Fruit fly (Drosophila melanogaster) whole organism, embryonic: ENCODE results near the gene CG17764.
A peak's percentile ranks its signal among the peaks of the same experiment; 100 is the strongest.

ENCODE experiments used
- CG10147 ChIP-seq: fragments of 200-800 bp; sonication (Bioruptor generic); optimal IDR thresholded peaks from 2 replicates; lab custom pipeline; 2019; ENCODE audit warnings: missing biosample characterization, mild to moderate bottlenecking, missing genetic modification characterization, moderate library complexity
- CG1024 ChIP-seq: fragments of 200-800 bp; sonication (Bioruptor generic); IDR thresholded peaks from 2 replicates; pipeline ENCODE4 v1.3.6; 2022; ENCODE audit warnings: missing biosample characterization, missing genetic modification characterization
- CG10321 ChIP-seq: fragments of 200-800 bp; sonication (Bioruptor generic); IDR thresholded peaks from 2 replicates; pipeline ENCODE4 v1.3.6; 2022; ENCODE audit warnings: missing biosample characterization, missing genetic modification characterization
- CG10366 ChIP-seq: fragments of 200-800 bp; sonication (Bioruptor generic); IDR thresholded peaks from 2 replicates; pipeline ENCODE4 v1.3.6; 2022; ENCODE audit warnings: missing biosample characterization, missing genetic modification characterization
- CG10979 ChIP-seq: fragments of 200-800 bp; sonication (Bioruptor generic); optimal IDR thresholded peaks from 2 replicates; lab custom pipeline; 2018; ENCODE audit warnings: missing biosample characterization, mild to moderate bottlenecking, missing genetic modification characterization, moderate library complexity
- CG11695 ChIP-seq: fragments of 200-800 bp; sonication (Bioruptor generic); IDR thresholded peaks from 3 replicates; pipeline ENCODE4 v1.3.6; 2022; ENCODE audit warnings: missing biosample characterization, missing genetic modification characterization
- CG13287 ChIP-seq: fragments of 200-800 bp; sonication (Bioruptor generic); IDR thresholded peaks from 2 replicates; pipeline ENCODE4 v1.3.6; 2022; ENCODE audit warnings: missing biosample characterization, missing genetic modification characterization; ENCODE audit not compliant: partially characterized antibody
- CG1832 ChIP-seq: fragments of 200-800 bp; sonication (Bioruptor generic); optimal IDR thresholded peaks from 2 replicates; lab custom pipeline; 2017; ENCODE audit warnings: missing biosample characterization, mild to moderate bottlenecking, missing genetic modification characterization, inconsistent platforms
- CG18619 ChIP-seq: fragments of 200-800 bp; sonication (Bioruptor generic); optimal IDR thresholded peaks from 3 replicates; lab custom pipeline; 2017; ENCODE audit warnings: missing biosample characterization, mild to moderate bottlenecking, missing genetic modification characterization
- CG2202 ChIP-seq: fragments of 200-800 bp; sonication (Bioruptor generic); optimal IDR thresholded peaks from 2 replicates; lab custom pipeline; 2018; ENCODE audit warnings: missing biosample characterization, mild to moderate bottlenecking, missing genetic modification characterization
- CG4404 ChIP-seq: fragments of 200-800 bp; sonication (Bioruptor generic); IDR thresholded peaks from 2 replicates; pipeline ENCODE4 v1.3.6; 2022; ENCODE audit warnings: missing biosample characterization, missing genetic modification characterization
- CG4424 ChIP-seq: fragments of 200-800 bp; sonication (Bioruptor generic); optimal IDR thresholded peaks from 3 replicates; lab custom pipeline; 2016; ENCODE audit warnings: missing biosample characterization, missing genetic modification characterization
- CG4854 ChIP-seq: fragments of 200-800 bp; sonication (Bioruptor generic); optimal IDR thresholded peaks from 2 replicates; lab custom pipeline; 2016; ENCODE audit warnings: missing biosample characterization, missing genetic modification characterization, inconsistent platforms
- CG6689 ChIP-seq: fragments of 200-800 bp; sonication (Bioruptor generic); IDR thresholded peaks from 2 replicates; pipeline ENCODE4 v1.3.6; 2022; ENCODE audit warnings: missing biosample characterization, missing genetic modification characterization
- CG7928 ChIP-seq: fragments of 200-800 bp; sonication (Bioruptor generic); optimal IDR thresholded peaks from 2 replicates; lab custom pipeline; 2017; ENCODE audit warnings: missing biosample characterization, mild to moderate bottlenecking, missing genetic modification characterization
- CTCF ChIP-seq: fragments of 200-800 bp; sonication (Bioruptor generic); optimal IDR thresholded peaks from 2 replicates; lab custom pipeline; 2017; ENCODE audit warnings: missing biosample characterization, mild to moderate bottlenecking, missing genetic modification characterization, moderate library complexity
- Dip2 ChIP-seq: fragments of 200-800 bp; sonication (Bioruptor generic); IDR thresholded peaks from 2 replicates; pipeline ENCODE4 v1.3.6; 2022; ENCODE audit warnings: missing biosample characterization, missing genetic modification characterization
- Drgx ChIP-seq: fragments of 200-800 bp; sonication (Bioruptor generic); IDR thresholded peaks from 2 replicates; pipeline ENCODE4 v1.3.6; 2022; ENCODE audit warnings: missing biosample characterization, missing genetic modification characterization
- GATAe ChIP-seq: fragments of 200-800 bp; sonication (Bioruptor generic); conservative IDR thresholded peaks from 2 replicates; pipeline ENCODE4 v1.3.6; 2022; ENCODE audit warnings: missing biosample characterization, missing genetic modification characterization
- HHEX ChIP-seq: fragments of 200-800 bp; sonication (Bioruptor generic); optimal IDR thresholded peaks from 3 replicates; lab custom pipeline; 2017; ENCODE audit warnings: missing biosample characterization, mild to moderate bottlenecking, missing genetic modification characterization, missing genetic modification reagents
- HLHmδ ChIP-seq: fragments of 200-800 bp; sonication (Bioruptor generic); optimal IDR thresholded peaks from 2 replicates; lab custom pipeline; 2018; ENCODE audit warnings: missing biosample characterization, mild to moderate bottlenecking, missing genetic modification characterization, moderate library complexity
- NC2α ChIP-seq: fragments of 200-800 bp; sonication (Bioruptor generic); optimal IDR thresholded peaks from 2 replicates; lab custom pipeline; 2016; ENCODE audit warnings: missing biosample characterization, missing genetic modification characterization
- Poxn ChIP-seq: fragments of 200-800 bp; sonication (Bioruptor generic); IDR thresholded peaks from 2 replicates; pipeline ENCODE4 v1.3.6; 2022; ENCODE audit warnings: missing biosample characterization, missing genetic modification characterization
- Stat92E ChIP-seq, 3 experiments: fragments of >200 bp in 2 of 3; fragments of 200-800 bp in 1 of 3; sonication (Bioruptor generic) in 1 of 3; optimal IDR thresholded peaks; 2 replicates each; lab custom pipeline; 2017 to 2019; ENCODE audit warnings: missing biosample characterization in 3 of 3, missing genetic modification characterization in 3 of 3, mild to moderate bottlenecking in 1 of 3, moderate library complexity in 1 of 3
- Trl ChIP-seq, 3 experiments: fragments of >200 bp in 2 of 3; fragments of 200-800 bp in 1 of 3; sonication (Bioruptor generic) in 1 of 3; optimal IDR thresholded peaks; 2 replicates in 1 of 3; 3 replicates in 2 of 3; lab custom pipeline; 2016 to 2017; ENCODE audit warnings: missing biosample characterization in 1 of 3, missing genetic modification characterization in 1 of 3
- Usf ChIP-seq: fragments of 200-800 bp; sonication (Bioruptor generic); optimal IDR thresholded peaks from 2 replicates; lab custom pipeline; 2017; ENCODE audit warnings: missing genotype, missing biosample characterization, missing genetic modification characterization
- amos ChIP-seq: fragments of 200-800 bp; sonication (Bioruptor generic); IDR thresholded peaks from 2 replicates; pipeline ENCODE4 v1.3.6; 2022; ENCODE audit warnings: missing biosample characterization, missing genetic modification characterization; ENCODE audit not compliant: partially characterized antibody
- ap ChIP-seq: fragments of 200-800 bp; sonication (Bioruptor generic); IDR thresholded peaks from 2 replicates; pipeline ENCODE4 v1.3.6; 2022; ENCODE audit warnings: missing biosample characterization, missing genetic modification characterization
- bbx ChIP-seq: fragments of 200-800 bp; sonication (Bioruptor generic); IDR thresholded peaks from 2 replicates; pipeline ENCODE4 v1.3.6; 2022; ENCODE audit warnings: missing biosample characterization, missing genetic modification characterization; ENCODE audit not compliant: partially characterized antibody
- ci ChIP-seq: fragments of 200-800 bp; sonication (Bioruptor generic); IDR thresholded peaks from 3 replicates; pipeline ENCODE4 v1.3.6; 2022; ENCODE audit warnings: missing biosample characterization, missing genetic modification characterization
- dati ChIP-seq: fragments of 200-800 bp; sonication (Bioruptor generic); IDR thresholded peaks from 2 replicates; pipeline ENCODE4 v1.3.6; 2022; ENCODE audit warnings: missing biosample characterization, missing genetic modification characterization
- dmrt11E ChIP-seq: fragments of 200-800 bp; sonication (Bioruptor generic); optimal IDR thresholded peaks from 3 replicates; lab custom pipeline; 2018; ENCODE audit warnings: missing biosample characterization, mild to moderate bottlenecking, missing genetic modification characterization, moderate library complexity
- ems ChIP-seq: fragments of 200-800 bp; sonication (Bioruptor generic); optimal IDR thresholded peaks from 3 replicates; lab custom pipeline; 2016; ENCODE audit warnings: missing biosample characterization, missing genetic modification characterization
- fd3F ChIP-seq: fragments of 200-800 bp; sonication (Bioruptor generic); optimal IDR thresholded peaks from 2 replicates; lab custom pipeline; 2018; ENCODE audit warnings: missing biosample characterization, mild to moderate bottlenecking, missing genetic modification characterization, moderate library complexity
- fd96Cb ChIP-seq: fragments of 200-800 bp; sonication (Bioruptor generic); optimal IDR thresholded peaks from 2 replicates; lab custom pipeline; 2018; ENCODE audit warnings: missing biosample characterization, mild to moderate bottlenecking, missing genetic modification characterization, moderate library complexity
- gem ChIP-seq: fragments of 200-800 bp; sonication (Bioruptor generic); optimal IDR thresholded peaks from 2 replicates; lab custom pipeline; 2019; ENCODE audit warnings: missing biosample characterization, mild to moderate bottlenecking, missing genetic modification characterization, moderate library complexity
- gfzf ChIP-seq: fragments of 200-800 bp; sonication (Bioruptor generic); optimal IDR thresholded peaks from 2 replicates; lab custom pipeline; 2016; ENCODE audit warnings: missing biosample characterization, mild to moderate bottlenecking, missing genetic modification characterization, moderate library complexity
- gro ChIP-seq: fragments of 200-800 bp; sonication (Bioruptor generic); optimal IDR thresholded peaks from 2 replicates; lab custom pipeline; 2016; ENCODE audit warnings: missing biosample characterization, missing genetic modification characterization
- h ChIP-seq: fragments of >200 bp; optimal IDR thresholded peaks from 2 replicates; lab custom pipeline; 2017
- ind ChIP-seq: fragments of 200-800 bp; sonication (Bioruptor generic); optimal IDR thresholded peaks from 3 replicates; lab custom pipeline; 2016; ENCODE audit warnings: missing biosample characterization, missing genetic modification characterization
- jing ChIP-seq: fragments of 200-800 bp; sonication (Bioruptor generic); optimal IDR thresholded peaks from 2 replicates; lab custom pipeline; 2018; ENCODE audit warnings: missing biosample characterization, mild to moderate bottlenecking, missing genetic modification characterization
- kay ChIP-seq: fragments of 200-800 bp; sonication (Bioruptor generic); optimal IDR thresholded peaks from 2 replicates; lab custom pipeline; 2016; ENCODE audit warnings: missing biosample characterization, missing genetic modification characterization
- pan ChIP-seq, 4 experiments: fragments of >200 bp in 3 of 4; fragments of 200-800 bp in 1 of 4; sonication (Bioruptor generic) in 1 of 4; optimal IDR thresholded peaks in 3 of 4; IDR thresholded peaks in 1 of 4; 2 replicates each; pipeline versions ENCODE4 v1.3.6 to Lab custom; 2017 to 2022; ENCODE audit warnings: missing biosample characterization in 2 of 4, missing genetic modification characterization in 2 of 4, mixed read lengths in 1 of 4
- phol ChIP-seq: fragments of 200-800 bp; sonication (Bioruptor generic); optimal IDR thresholded peaks from 3 replicates; lab custom pipeline; 2018; ENCODE audit warnings: missing biosample characterization, mild to moderate bottlenecking, missing genetic modification characterization, moderate library complexity
- ro ChIP-seq: fragments of 200-800 bp; sonication (Bioruptor generic); IDR thresholded peaks from 2 replicates; pipeline ENCODE4 v1.3.6; 2022; ENCODE audit warnings: missing biosample characterization, missing genetic modification characterization
- sd ChIP-seq: fragments of 200-800 bp; sonication (Bioruptor generic); optimal IDR thresholded peaks from 3 replicates; lab custom pipeline; 2018; ENCODE audit warnings: missing biosample characterization, mild to moderate bottlenecking, missing genetic modification characterization, moderate library complexity
- sim ChIP-seq: fragments of 200-800 bp; sonication (Bioruptor generic); IDR thresholded peaks from 2 replicates; pipeline ENCODE4 v1.3.6; 2022; ENCODE audit warnings: missing biosample characterization, missing genetic modification characterization
- slou ChIP-seq: fragments of 200-800 bp; sonication (Bioruptor generic); optimal IDR thresholded peaks from 3 replicates; lab custom pipeline; 2016; ENCODE audit warnings: missing biosample characterization, missing genetic modification characterization
- vnd ChIP-seq: fragments of 200-800 bp; sonication (Bioruptor generic); IDR thresholded peaks from 3 replicates; pipeline ENCODE4 v1.3.6; 2022; ENCODE audit warnings: missing biosample characterization, missing genetic modification characterization; ENCODE audit not compliant: partially characterized antibody
- zen ChIP-seq: fragments of 200-800 bp; sonication (Bioruptor generic); optimal IDR thresholded peaks from 3 replicates; lab custom pipeline; 2018; ENCODE audit warnings: missing biosample characterization, mild to moderate bottlenecking, missing genetic modification characterization, moderate library complexity

CG17764 gene

dm6 chrX:5332259-5332862, 25.1 kb upstream of the CG17764 start, which contains the start of gene CanB (continued):
- peak; percentile 13 for TF ChIP-seq CG4424 (GFP tag; lab: Kevin White, UChicago)
- TF ChIP-seq CG1832 (GFP tag; lab: Kevin White, UChicago), result no peak
- peak; percentile 67 for TF ChIP-seq CG13287 (GFP tag; lab: Robert Waterston, UW)
- no peak for TF ChIP-seq Dip2
- no peak for TF ChIP-seq CG4854
- no peak for TF ChIP-seq CG10979 (tag; lab: Kevin White, UChicago)
- peak; percentile 26 for TF ChIP-seq sd (tag; lab: Kevin White, UChicago)
- TF ChIP-seq CG4404 (GFP tag; lab: Robert Waterston, UW), result no peak
- TF ChIP-seq CG18619 (GFP tag; lab: Kevin White, UChicago), result no peak
- TF ChIP-seq gro (GFP tag; lab: Kevin White, UChicago), result peak; percentile 31
- TF ChIP-seq ro (GFP tag; lab: Robert Waterston, UW), result no peak
- TF ChIP-seq bbx (GFP tag; lab: Robert Waterston, UW), result peak; percentile 57
- TF ChIP-seq ind (GFP tag; lab: Kevin White, UChicago), result no peak
- TF ChIP-seq Usf (GFP tag; lab: Kevin White, UChicago), result no peak
- TF ChIP-seq NC2α (GFP tag; lab: Kevin White, UChicago), result no peak
- 0 out of 3 replicates have a peak, but pooled peaks have one; percentile 8 for TF ChIP-seq ci (GFP tag; lab: Robert Waterston, UW)
- TF ChIP-seq slou (GFP tag; lab: Kevin White, UChicago), result no peak
- no peak for TF ChIP-seq dati (GFP tag; lab: Robert Waterston, UW)
- no peak for TF ChIP-seq HHEX
- TF ChIP-seq vnd (GFP tag; lab: Robert Waterston, UW), result peak; percentile 53; the same call in 1 of the 3 replicates
- no peak for TF ChIP-seq Poxn (GFP tag; lab: Robert Waterston, UW)
- TF ChIP-seq fd96Cb (tag; lab: Kevin White, UChicago), result no peak
- no peak for TF ChIP-seq CG6689 (GFP tag; lab: Robert Waterston, UW)
- no peak for TF ChIP-seq CG2202 (tag; lab: Kevin White, UChicago)
- TF ChIP-seq CG7928, result no peak
- TF ChIP-seq dmrt11E (tag; lab: Kevin White, UChicago), result no peak
- peak; percentile 73 for TF ChIP-seq amos (GFP tag; lab: Robert Waterston, UW)
- no peak for TF ChIP-seq CTCF (GFP tag; lab: Kevin White, UChicago)
- no peak for TF ChIP-seq ems (GFP tag; lab: Kevin White, UChicago)
- TF ChIP-seq CG1024 (GFP tag; lab: Robert Waterston, UW), result no peak
- TF ChIP-seq CG10366, result no peak
- TF ChIP-seq GATAe (GFP tag; lab: Robert Waterston, UW), result no peak
- no peak for TF ChIP-seq CG10147 (GFP tag; lab: Kevin White, UChicago)
- no peak for TF ChIP-seq HLHmδ (GFP tag; lab: Kevin White, UChicago)
- TF ChIP-seq pan (optimal IDR thresholded peaks at IDR 0.05; lab: Kevin White, UChicago), result no peak
- TF ChIP-seq pan (GFP tag; optimal IDR thresholded peaks at IDR 0.05 in 1 of 2, IDR thresholded peaks at IDR 0.05 in 1 of 2), result no peak
- peak; percentile 18 for TF ChIP-seq phol (tag; lab: Kevin White, UChicago)
- peak in 1 of 2 experiments; percentile 51 for TF ChIP-seq Trl (optimal IDR thresholded peaks at IDR 0.05; lab: Kevin White, UChicago)
- no peak for TF ChIP-seq Trl (GFP tag; optimal IDR thresholded peaks at IDR 0.05; lab: Kevin White, UChicago)
- no peak for TF ChIP-seq sim (GFP tag; lab: Robert Waterston, UW)
- TF ChIP-seq CG10321 (GFP tag; lab: Robert Waterston, UW), result no peak
- TF ChIP-seq gfzf, result peak; percentile 68
- TF ChIP-seq fd3F (GFP tag; lab: Kevin White, UChicago), result no peak
- TF ChIP-seq jing (GFP tag; lab: Kevin White, UChicago), result no peak
- peak; percentile 57 for TF ChIP-seq zen
- TF ChIP-seq h (lab: Kevin White, UChicago), result no peak
- peak; percentile 29 for TF ChIP-seq gem (tag; lab: Kevin White, UChicago)
- TF ChIP-seq CG11695 (GFP tag; lab: Robert Waterston, UW), result no peak
- TF ChIP-seq Stat92E (GFP tag; optimal IDR thresholded peaks at IDR 0.05; lab: Kevin White, UChicago), result no peak
- no peak for TF ChIP-seq Drgx (GFP tag; lab: Robert Waterston, UW)
- TF ChIP-seq kay (GFP tag; lab: Kevin White, UChicago), result no peak
- no peak for TF ChIP-seq ap (GFP tag; lab: Robert Waterston, UW)
